In the genomic region with DNA sequence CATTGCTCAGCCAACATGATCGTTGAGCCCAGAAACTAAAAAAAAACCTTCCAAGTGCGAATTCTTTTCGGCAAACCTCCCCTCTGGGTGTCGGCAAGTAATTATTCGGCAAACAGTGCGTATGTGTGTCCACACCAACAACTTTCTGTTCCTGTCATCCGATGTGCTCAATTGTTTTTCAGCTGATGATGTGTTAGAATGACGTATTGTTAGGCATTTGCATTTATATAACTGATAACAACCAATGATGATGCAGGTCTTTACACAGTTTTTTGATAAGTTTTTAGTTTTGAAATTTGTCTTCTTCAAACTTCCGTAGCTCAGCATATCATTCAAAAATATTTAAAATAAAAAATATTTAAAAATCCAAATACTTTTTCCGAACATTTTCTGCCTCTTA, we compare ENCODE assay signal across 6 worm cellular contexts.
A peak's percentile ranks its signal among the peaks of the same experiment; 100 is the strongest.
TF ChIP-seq lines count a peak whose summit lies in the region.

No protein-coding gene starts in this region.

TF ChIP-seq in whole organism, L1 larva, 84 proteins besides CTCF, POLR2A, EP300 and RAD21:
- TF ChIP-seq ceh-8 (GFP tag; optimal IDR thresholded peaks at IDR 0.05; lab: Kevin White, UChicago) (no peak), ces-1 (GFP tag; optimal IDR thresholded peaks at IDR 0.05; lab: Kevin White, UChicago) (no peak), snpc-4 (tag; optimal IDR thresholded peaks at IDR 0.05; lab: Kevin White, UChicago) (no peak), pag-3 (tag; optimal IDR thresholded peaks at IDR 0.05; lab: Kevin White, UChicago; ENCODE audit: borderline replicate concordance, insufficient read depth) (no peak), nhr-76 (tag; optimal IDR thresholded peaks at IDR 0.05; lab: Kevin White, UChicago) (no peak), unc-130 (tag; optimal IDR thresholded peaks at IDR 0.05; lab: Kevin White, UChicago) (no peak), lin-13 (GFP tag; optimal IDR thresholded peaks at IDR 0.05; lab: Kevin White, UChicago) (no peak), elt-2 (tag; optimal IDR thresholded peaks at IDR 0.05; lab: Kevin White, UChicago) (peak; percentile 20)

TF ChIP-seq in whole organism, L2 larva, 48 proteins besides CTCF, POLR2A, EP300 and RAD21:
- peak; percentile 72 for TF ChIP-seq fos-1 (tag; optimal IDR thresholded peaks at IDR 0.05; lab: Kevin White, UChicago)
- TF ChIP-seq elt-3 (tag; optimal IDR thresholded peaks at IDR 0.05; lab: Kevin White, UChicago) = no peak
- no peak for TF ChIP-seq nhr-10 (tag; optimal IDR thresholded peaks at IDR 0.05; lab: Kevin White, UChicago)
- no peak for TF ChIP-seq skn-1 (tag; optimal IDR thresholded peaks at IDR 0.05; lab: Kevin White, UChicago)
- TF ChIP-seq nhr-237 (tag; optimal IDR thresholded peaks at IDR 0.05; lab: Kevin White, UChicago) = no peak
- peak; percentile 1 for TF ChIP-seq sma-9 (GFP tag; optimal IDR thresholded peaks at IDR 0.05; lab: Kevin White, UChicago)
- TF ChIP-seq sma-9 (tag; optimal IDR thresholded peaks at IDR 0.05; lab: Kevin White, UChicago) = no peak
TF ChIP-seq in whole organism, L2 larva: peak in this region for 2.

TF ChIP-seq in whole organism, L3 larva, 47 proteins besides CTCF, POLR2A, EP300 and RAD21:
- TF ChIP-seq pha-4 (tag; optimal IDR thresholded peaks at IDR 0.05; lab: Kevin White, UChicago) (peak; percentile 38), nhr-12 (tag; optimal IDR thresholded peaks at IDR 0.05; lab: Kevin White, UChicago) (no peak), nhr-11 (tag; optimal IDR thresholded peaks at IDR 0.05; lab: Kevin White, UChicago) (no peak), elt-2 (tag; optimal IDR thresholded peaks at IDR 0.05; lab: Kevin White, UChicago) (peak; percentile 53), nfya-1 (tag; optimal IDR thresholded peaks at IDR 0.05; lab: Kevin White, UChicago; ENCODE audit: insufficient read depth) (no peak), jun-1 (tag; optimal IDR thresholded peaks at IDR 0.05; lab: Kevin White, UChicago) (peak; percentile 13), ama-1 (optimal IDR thresholded peaks at IDR 0.05; lab: Kevin White, UChicago) (no peak), pqm-1 (tag; optimal IDR thresholded peaks at IDR 0.05; lab: Kevin White, UChicago) (peak; percentile 61)
TF ChIP-seq in whole organism, L3 larva: peak in this region for 4.

TF ChIP-seq in whole organism, L4 larva, 104 proteins besides CTCF, POLR2A, EP300 and RAD21:
- TF ChIP-seq nhr-28 (tag; optimal IDR thresholded peaks at IDR 0.05; lab: Kevin White, UChicago) (peak; percentile 69), hif-1 (tag; optimal IDR thresholded peaks at IDR 0.05; lab: Kevin White, UChicago) (peak in 1 of 2 experiments; percentile 25), dve-1 (tag; optimal IDR thresholded peaks at IDR 0.05; lab: Kevin White, UChicago; ENCODE audit: insufficient read depth) (peak; percentile 35), hlh-11 (tag; optimal IDR thresholded peaks at IDR 0.05; lab: Kevin White, UChicago) (peak; percentile 35), daf-16 (GFP tag; optimal IDR thresholded peaks at IDR 0.05; lab: Kevin White, UChicago) (no peak), daf-16 (tag; optimal IDR thresholded peaks at IDR 0.05; lab: Kevin White, UChicago) (peak; percentile 75), ceh-44 (GFP tag; IDR thresholded peaks at IDR 0.05; lab: Robert Waterston, UW) (no peak), pqm-1 (tag; optimal IDR thresholded peaks at IDR 0.05; lab: Kevin White, UChicago) (peak; percentile 73), dmd-6 (GFP tag; IDR thresholded peaks at IDR 0.05; lab: Robert Waterston, UW) (peak; percentile 49), madf-9 (GFP tag; conservative IDR thresholded peaks at IDR 0.05; lab: Robert Waterston, UW) (no peak)

TF ChIP-seq in whole organism, late embryonic, 69 proteins besides CTCF, POLR2A, EP300 and RAD21:
- TF ChIP-seq ceh-30 (tag; optimal IDR thresholded peaks at IDR 0.05; lab: Kevin White, UChicago) (no peak), unc-42 (tag; optimal IDR thresholded peaks at IDR 0.05; lab: Kevin White, UChicago) (no peak), T23F11.4 (GFP tag; optimal IDR thresholded peaks at IDR 0.05; lab: Kevin White, UChicago) (no peak), npax-4 (tag; optimal IDR thresholded peaks at IDR 0.05; lab: Kevin White, UChicago) (no peak), hlh-8 (tag; optimal IDR thresholded peaks at IDR 0.05; lab: Kevin White, UChicago) (no peak), elt-2 (tag; optimal IDR thresholded peaks at IDR 0.05; lab: Kevin White, UChicago) (peak; percentile 38)

TF ChIP-seq in whole organism, young adult, 124 proteins besides CTCF, POLR2A, EP300 and RAD21:
- no peak for TF ChIP-seq tbp1 (GFP tag; optimal IDR thresholded peaks at IDR 0.05; lab: Kevin White, UChicago)
- no peak for TF ChIP-seq hmg-1.2 (GFP tag; IDR thresholded peaks at IDR 0.05; lab: Robert Waterston, UW)
- peak; percentile 57 for TF ChIP-seq nhr-80 (tag; optimal IDR thresholded peaks at IDR 0.05; lab: Kevin White, UChicago)
- TF ChIP-seq Y56A3A.18 (GFP tag; IDR thresholded peaks at IDR 0.05; lab: Robert Waterston, UW) = no peak
- no peak for TF ChIP-seq lin-26 (GFP tag; IDR thresholded peaks at IDR 0.05; lab: Robert Waterston, UW)
